Worm (Caenorhabditis elegans) whole organism, L3 larva: Measurements from ENCODE around the gene C54E10.3.

Experiments used
- aly-2 ChIP-seq: fragments of 150-350 bp; optimal IDR thresholded peaks from 2 replicates; lab custom pipeline; 2014; ENCODE audit warnings: missing biosample characterization, missing genetic modification characterization
- ceh-16 ChIP-seq: sonication (generic microtip); optimal IDR thresholded peaks from 2 replicates; lab custom pipeline; 2017; ENCODE audit warnings: missing biosample characterization, missing genetic modification characterization
- ceh-28 ChIP-seq: fragments of 150-350 bp; optimal IDR thresholded peaks from 2 replicates; lab custom pipeline; 2014; ENCODE audit warnings: missing biosample characterization, missing genetic modification reagents, missing genetic modification characterization
- ceh-82 ChIP-seq: fragments of 150-350 bp; optimal IDR thresholded peaks from 2 replicates; lab custom pipeline; 2014; ENCODE audit warnings: missing biosample characterization, missing genetic modification characterization
- ceh-9 ChIP-seq: sonication (generic microtip); optimal IDR thresholded peaks from 2 replicates; lab custom pipeline; 2018; ENCODE audit warnings: missing biosample characterization, missing genetic modification characterization
- daf-12 ChIP-seq: fragments of 150-350 bp; optimal IDR thresholded peaks from 2 replicates; lab custom pipeline; 2014; ENCODE audit warnings: missing biosample characterization, missing genetic modification reagents, missing genetic modification characterization
- egl-5 ChIP-seq: fragments of 150-350 bp; optimal IDR thresholded peaks from 2 replicates; lab custom pipeline; 2017; ENCODE audit warnings: missing biosample characterization, missing genetic modification reagents, missing genetic modification characterization, inconsistent platforms
- elt-1 ChIP-seq: fragments of 150-350 bp; optimal IDR thresholded peaks from 2 replicates; lab custom pipeline; 2014; ENCODE audit warnings: missing biosample characterization, missing genetic modification characterization
- elt-2 ChIP-seq: sonication (generic microtip); optimal IDR thresholded peaks from 2 replicates; lab custom pipeline; 2016; ENCODE audit warnings: missing genetic modification reagents, mild to moderate bottlenecking, missing genetic modification characterization, missing compliant biosample characterization
- elt-3 ChIP-seq, 3 experiments: fragments of 150-350 bp in 1 of 3; sonication (generic microtip) in 2 of 3; optimal IDR thresholded peaks; 2 replicates in 2 of 3; 4 replicates in 1 of 3; lab custom pipeline; 2014 to 2017; ENCODE audit warnings: missing biosample characterization in 3 of 3, missing genetic modification characterization in 3 of 3
- eor-1 ChIP-seq, 2 experiments: fragments of 150-350 bp; optimal IDR thresholded peaks; 2 replicates each; lab custom pipeline; 2014 to 2018; ENCODE audit warnings: missing biosample characterization in 2 of 2, missing genetic modification characterization in 2 of 2
- fkh-2 ChIP-seq: fragments of 150-350 bp; optimal IDR thresholded peaks from 2 replicates; lab custom pipeline; 2014; ENCODE audit warnings: missing biosample characterization, missing genetic modification reagents, missing genetic modification characterization
- hmg-11 ChIP-seq: sonication (generic microtip); optimal IDR thresholded peaks from 2 replicates; lab custom pipeline; 2016; ENCODE audit warnings: missing genetic modification characterization, missing compliant biosample characterization
- jun-1 ChIP-seq: fragments of 150-350 bp; optimal IDR thresholded peaks from 2 replicates; lab custom pipeline; 2014; ENCODE audit warnings: missing biosample characterization, missing genetic modification reagents, missing genetic modification characterization
- lin-15B ChIP-seq: fragments of 150-350 bp; optimal IDR thresholded peaks from 2 replicates; lab custom pipeline; 2014; ENCODE audit warnings: missing biosample characterization, missing genetic modification characterization
- lsy-12 ChIP-seq: sonication (generic microtip); optimal IDR thresholded peaks from 2 replicates; lab custom pipeline; 2016; ENCODE audit warnings: mild to moderate bottlenecking, missing genetic modification characterization, missing compliant biosample characterization
- mml-1 ChIP-seq: fragments of 150-350 bp; sonication (generic microtip); optimal IDR thresholded peaks from 3 replicates; lab custom pipeline; 2014; ENCODE audit warnings: missing biosample characterization, missing genetic modification characterization
- nfya-1 ChIP-seq: sonication (generic microtip); optimal IDR thresholded peaks from 2 replicates; lab custom pipeline; 2017; ENCODE audit warnings: missing genetic modification characterization, mild to moderate bottlenecking, missing compliant biosample characterization, antibody characterized with exemption, moderate library complexity; ENCODE audit not compliant: insufficient read depth
- nhr-11 ChIP-seq: fragments of 150-350 bp; optimal IDR thresholded peaks from 2 replicates; lab custom pipeline; 2014; ENCODE audit warnings: missing biosample characterization, missing genetic modification characterization
- nhr-23 ChIP-seq: fragments of 150-350 bp; optimal IDR thresholded peaks from 2 replicates; lab custom pipeline; 2014; ENCODE audit warnings: missing biosample characterization, missing genetic modification reagents, missing genetic modification characterization
- nhr-237 ChIP-seq: fragments of 150-350 bp; optimal IDR thresholded peaks from 2 replicates; lab custom pipeline; 2014; ENCODE audit warnings: missing biosample characterization, missing genetic modification characterization
- nhr-25 ChIP-seq: sonication (generic microtip); optimal IDR thresholded peaks from 2 replicates; lab custom pipeline; 2017; ENCODE audit warnings: missing biosample characterization, missing genetic modification characterization
- nhr-28 ChIP-seq: fragments of 150-350 bp; optimal IDR thresholded peaks from 2 replicates; lab custom pipeline; 2014; ENCODE audit warnings: missing biosample characterization, missing genetic modification characterization
- nhr-43 ChIP-seq: sonication (generic microtip); optimal IDR thresholded peaks from 2 replicates; lab custom pipeline; 2016; ENCODE audit warnings: mild to moderate bottlenecking, missing genetic modification characterization, missing compliant biosample characterization; ENCODE audit not compliant: poor library complexity, severe bottlenecking
- nhr-67 ChIP-seq: fragments of 150-350 bp; optimal IDR thresholded peaks from 2 replicates; lab custom pipeline; 2014; ENCODE audit warnings: missing biosample characterization, missing genetic modification characterization
- nhr-76 ChIP-seq: fragments of 150-350 bp; sonication (generic microtip); optimal IDR thresholded peaks from 5 replicates; lab custom pipeline; 2014; ENCODE audit warnings: missing biosample characterization, missing genetic modification characterization
- pha-4 ChIP-seq: fragments of 150-350 bp; optimal IDR thresholded peaks from 2 replicates; lab custom pipeline; 2014; ENCODE audit warnings: missing biosample characterization, missing genetic modification reagents, missing genetic modification characterization
- pqm-1 ChIP-seq: fragments of 150-350 bp; optimal IDR thresholded peaks from 2 replicates; lab custom pipeline; 2017; ENCODE audit warnings: missing biosample characterization, missing genetic modification characterization, inconsistent platforms
- sea-2 ChIP-seq: fragments of 150-350 bp; sonication (generic microtip); optimal IDR thresholded peaks from 4 replicates; lab custom pipeline; 2014; ENCODE audit warnings: missing biosample characterization, missing genetic modification reagents, missing genetic modification characterization
- unc-39 ChIP-seq: sonication (generic microtip); optimal IDR thresholded peaks from 4 replicates; lab custom pipeline; 2017; ENCODE audit warnings: missing biosample characterization, missing genetic modification characterization
- unc-62 ChIP-seq: fragments of 150-350 bp; sonication (generic microtip); optimal IDR thresholded peaks from 4 replicates; lab custom pipeline; 2014; ENCODE audit warnings: missing biosample characterization, missing genetic modification reagents, missing genetic modification characterization
- ztf-11 ChIP-seq: fragments of 150-350 bp; optimal IDR thresholded peaks from 2 replicates; lab custom pipeline; 2014; ENCODE audit warnings: missing biosample characterization, missing genetic modification characterization
- ztf-4 ChIP-seq: fragments of 150-350 bp; optimal IDR thresholded peaks from 2 replicates; lab custom pipeline; 2014; ENCODE audit warnings: missing biosample characterization, missing genetic modification characterization

The C54E10.3 gene

DNA sequence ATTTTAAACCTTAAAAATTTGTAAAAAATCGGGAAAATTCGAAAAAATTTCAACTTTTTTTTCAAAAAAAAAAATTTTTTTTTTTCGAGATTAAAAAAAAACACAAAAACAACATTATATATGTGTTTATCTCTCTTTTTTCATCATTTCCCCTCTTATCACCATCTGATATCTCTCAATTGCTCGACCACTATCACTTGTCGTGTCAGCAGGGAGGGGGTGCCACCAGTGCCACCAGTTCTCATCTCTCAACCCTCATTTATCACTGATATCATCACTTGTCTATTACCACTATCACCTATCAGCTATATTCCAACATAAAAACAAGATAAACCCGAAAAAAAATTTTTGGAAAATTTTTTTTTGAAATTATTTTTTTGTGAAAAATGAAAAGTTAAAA lies 15.6 kb downstream of the C54E10.3 start:
- TF ChIP-seq sea-2 (GFP tag; lab: Kevin White, UChicago) = no peak
- no peak for TF ChIP-seq ceh-16 (tag; lab: Kevin White, UChicago)
- TF ChIP-seq ztf-11 (tag; lab: Kevin White, UChicago) = no peak
- TF ChIP-seq nhr-237 (tag; lab: Kevin White, UChicago) = no peak
- TF ChIP-seq nhr-23 (tag; lab: Kevin White, UChicago) = no peak
- peak; percentile 33 for TF ChIP-seq pqm-1 (tag; lab: Kevin White, UChicago)
- TF ChIP-seq elt-2 (tag; lab: Kevin White, UChicago) = peak; percentile 87

DNA sequence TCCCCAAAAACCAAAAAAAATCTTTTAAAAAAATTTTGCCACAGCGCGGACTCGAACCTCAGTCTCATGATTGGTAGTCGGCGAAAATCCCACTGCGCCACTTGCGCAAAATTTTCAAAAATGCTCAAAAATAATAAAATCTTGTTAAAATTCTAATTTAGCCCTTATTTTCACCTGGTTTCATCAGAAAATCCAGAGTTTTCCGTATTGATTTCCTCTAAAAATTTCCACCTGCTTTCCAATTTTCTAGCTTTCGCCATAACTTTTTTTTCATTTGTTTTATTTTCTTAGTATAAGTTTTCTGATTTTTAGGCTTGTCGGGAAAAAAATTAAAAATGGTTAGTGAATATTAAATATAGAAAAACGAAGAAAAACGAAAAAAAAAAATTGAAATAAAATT lies 16.6 kb downstream of the C54E10.3 start:
- TF ChIP-seq nhr-25 (tag; lab: Kevin White, UChicago) = no peak
- TF ChIP-seq nhr-43 (tag; lab: Kevin White, UChicago) = no peak
- no peak for TF ChIP-seq ceh-9

DNA sequence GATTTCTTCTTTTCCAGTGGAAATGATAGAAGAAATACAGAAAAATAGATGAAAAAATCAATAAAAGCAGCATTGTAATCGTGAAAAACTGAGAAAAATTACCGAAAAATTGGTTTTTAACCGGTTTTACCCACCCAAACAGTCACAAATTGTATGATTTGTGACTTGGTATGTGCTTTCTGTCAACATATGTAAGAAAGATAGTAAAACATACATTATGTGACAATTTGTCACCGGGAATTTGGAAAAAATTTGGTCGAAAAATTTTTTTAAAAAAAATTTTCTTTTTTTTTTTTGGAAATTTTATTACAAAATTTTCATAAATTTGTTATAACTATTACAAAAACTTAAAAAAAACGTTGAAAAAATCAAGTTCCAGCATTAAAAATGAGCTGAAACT lies 26.3 kb downstream of the C54E10.3 start, which contains the start of gene cyp-33D3:
Gene cyp-33D3, minus strand, starts transcription at position 101 of the 400 bp plus-strand sequence.
- TF ChIP-seq egl-5 (tag; lab: Kevin White, UChicago) (no peak), jun-1 (tag; lab: Kevin White, UChicago) (no peak), mml-1 (tag; lab: Kevin White, UChicago) (no peak), ceh-16 (tag; lab: Kevin White, UChicago) (no peak), elt-3 (tag; optimal IDR thresholded peaks at IDR 0.05; lab: Kevin White, UChicago) (no peak), ceh-9 (no peak), nhr-76 (tag; lab: Kevin White, UChicago) (no peak), aly-2 (tag; lab: Kevin White, UChicago) (no peak), fkh-2 (tag; lab: Kevin White, UChicago) (no peak), pha-4 (no peak), ceh-82 (tag; lab: Kevin White, UChicago) (no peak), unc-39 (tag; lab: Kevin White, UChicago) (no peak), ztf-4 (tag; lab: Kevin White, UChicago) (no peak), nfya-1 (no peak), elt-1 (no peak), nhr-237 (tag; lab: Kevin White, UChicago) (no peak), elt-2 (tag; lab: Kevin White, UChicago) (no peak), lsy-12 (tag; lab: Kevin White, UChicago) (no peak)
- TF ChIP-seq, all 47 proteins: peak for 0

DNA sequence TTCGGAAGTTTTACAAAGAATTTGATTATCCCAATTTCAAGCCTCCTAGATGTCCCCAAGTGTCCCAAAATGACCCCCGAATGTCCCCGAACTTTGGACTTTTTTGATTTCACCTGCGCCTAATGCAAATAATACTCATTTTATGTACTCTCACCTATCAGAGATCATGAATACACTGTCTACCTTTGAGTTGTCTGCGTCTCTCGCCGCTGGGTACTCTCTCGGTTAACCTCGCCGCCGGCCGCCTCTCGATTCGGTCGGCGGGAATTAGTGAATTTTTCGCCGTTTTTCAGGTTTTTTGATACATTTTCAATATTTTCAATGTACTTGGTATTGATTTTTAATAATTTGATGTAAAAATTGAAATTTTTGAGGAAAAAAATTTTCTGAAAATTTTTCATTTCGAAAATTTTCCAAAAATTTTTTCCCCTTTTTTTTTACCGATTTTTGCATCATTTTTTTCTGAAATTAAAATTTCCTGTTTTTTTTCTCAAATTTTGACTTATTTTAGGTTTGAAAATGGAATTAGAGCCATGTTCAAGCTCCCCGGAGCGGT lies 28.1 kb downstream of the C54E10.3 start, which contains the start of gene nhr-65:
Gene nhr-65, plus strand, starts transcription at position 506 of the 556 bp plus-strand sequence.
- TF ChIP-seq elt-2 (tag; lab: Kevin White, UChicago) (peak; percentile 61), pqm-1 (tag; lab: Kevin White, UChicago) (peak; percentile 54), nhr-28 (tag; lab: Kevin White, UChicago) (no peak), nhr-67 (tag; lab: Kevin White, UChicago) (no peak), hmg-11 (tag; lab: Kevin White, UChicago) (peak; percentile 25), nhr-11 (tag; lab: Kevin White, UChicago) (no peak), mml-1 (tag; lab: Kevin White, UChicago) (no peak), lin-15B (tag; lab: Kevin White, UChicago) (no peak), daf-12 (tag; lab: Kevin White, UChicago) (no peak), ceh-28 (tag; lab: Kevin White, UChicago) (no peak), sea-2 (GFP tag; lab: Kevin White, UChicago) (no peak), pha-4 (peak; percentile 62), nfya-1 (peak; percentile 21), fkh-2 (tag; lab: Kevin White, UChicago) (no peak), nhr-25 (tag; lab: Kevin White, UChicago) (no peak)

DNA sequence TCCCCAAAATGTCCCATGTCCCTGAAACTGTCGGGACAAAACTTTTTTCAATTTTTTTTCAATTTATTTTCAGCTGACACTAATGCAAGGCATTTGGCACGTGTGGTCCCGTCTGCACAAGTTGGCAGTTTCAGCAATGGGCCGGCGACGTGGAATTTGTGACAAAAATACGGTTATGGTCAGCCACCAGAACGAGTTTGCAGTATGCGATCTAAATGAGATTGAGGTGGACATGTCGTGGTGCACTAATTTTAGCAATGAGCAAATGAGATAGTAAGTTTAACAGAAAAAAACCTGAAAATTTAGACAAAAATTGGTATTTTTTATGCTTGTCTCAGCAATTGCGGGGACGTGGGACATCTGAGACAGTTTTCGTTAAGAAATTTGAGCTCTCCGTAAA lies 31.7 kb downstream of the C54E10.3 start:
- TF ChIP-seq ceh-9 (no peak), elt-3 (tag; optimal IDR thresholded peaks at IDR 0.05; lab: Kevin White, UChicago) (no peak), nhr-25 (tag; lab: Kevin White, UChicago) (no peak), eor-1 (tag; optimal IDR thresholded peaks at IDR 0.05; lab: Kevin White, UChicago) (no peak), mml-1 (tag; lab: Kevin White, UChicago) (no peak), fkh-2 (tag; lab: Kevin White, UChicago) (no peak), aly-2 (tag; lab: Kevin White, UChicago) (no peak), elt-1 (no peak), nhr-28 (tag; lab: Kevin White, UChicago) (no peak), nhr-11 (tag; lab: Kevin White, UChicago) (no peak), ztf-11 (tag; lab: Kevin White, UChicago) (no peak), nhr-76 (tag; lab: Kevin White, UChicago) (no peak), pqm-1 (tag; lab: Kevin White, UChicago) (no peak), unc-62 (GFP tag; lab: Kevin White, UChicago) (no peak), nhr-237 (tag; lab: Kevin White, UChicago) (no peak)
